Worm (Caenorhabditis elegans): Measurements from ENCODE around the gene F28B4.4.

Gene F28B4.4

ce11 chrX:3223135-3223534 lies 13.7 kb upstream of the F28B4.4 start:
- TF ChIP-seq lin-11 (tag; optimal IDR thresholded peaks at IDR 0.05) = no peak
- no peak for TF ChIP-seq ztf-4 (tag; optimal IDR thresholded peaks at IDR 0.05)
- no peak for TF ChIP-seq peb-1 (tag; optimal IDR thresholded peaks at IDR 0.05)
- TF ChIP-seq nhr-77 (tag; optimal IDR thresholded peaks at IDR 0.05) = no peak
- no peak for TF ChIP-seq dmd-4 (tag; optimal IDR thresholded peaks at IDR 0.05)
- no peak for TF ChIP-seq fos-1 (tag; optimal IDR thresholded peaks at IDR 0.05)
- no peak for TF ChIP-seq nhr-11 (tag; optimal IDR thresholded peaks at IDR 0.05)
- TF ChIP-seq snpc-4 (tag; optimal IDR thresholded peaks at IDR 0.05) = no peak
- no peak for TF ChIP-seq ZK546.5 (tag; optimal IDR thresholded peaks at IDR 0.05)
- TF ChIP-seq sma-9 (GFP tag; optimal IDR thresholded peaks at IDR 0.05) = no peak
- no peak for TF ChIP-seq sma-9 (tag; optimal IDR thresholded peaks at IDR 0.05)
- no peak for TF ChIP-seq ceh-16 (tag; optimal IDR thresholded peaks at IDR 0.05)
- TF ChIP-seq unc-39 (tag; optimal IDR thresholded peaks at IDR 0.05) = no peak
- no peak for TF ChIP-seq mdl-1 (tag; optimal IDR thresholded peaks at IDR 0.05)
- no peak for TF ChIP-seq C34F6.9 (tag; optimal IDR thresholded peaks at IDR 0.05)
- no peak for TF ChIP-seq lsy-2 (tag; optimal IDR thresholded peaks at IDR 0.05)
- TF ChIP-seq F13H6.1 (tag; optimal IDR thresholded peaks at IDR 0.05) = no peak

- TF ChIP-seq ceh-16 (tag; optimal IDR thresholded peaks at IDR 0.05) (no peak), sem-4 (tag; optimal IDR thresholded peaks at IDR 0.05) (no peak), fos-1 (tag; optimal IDR thresholded peaks at IDR 0.05) (no peak), nhr-6 (tag; optimal IDR thresholded peaks at IDR 0.05) (no peak), aly-2 (tag; optimal IDR thresholded peaks at IDR 0.05) (no peak), lsy-2 (tag; optimal IDR thresholded peaks at IDR 0.05) (no peak), ama-1 (optimal IDR thresholded peaks at IDR 0.05) (no peak), nhr-12 (tag; optimal IDR thresholded peaks at IDR 0.05) (no peak), gmeb-1 (tag; optimal IDR thresholded peaks at IDR 0.05) (no peak), C34F6.9 (tag; optimal IDR thresholded peaks at IDR 0.05) (no peak), elt-1 (tag; optimal IDR thresholded peaks at IDR 0.05) (no peak), sma-3 (GFP tag; optimal IDR thresholded peaks at IDR 0.05) (no peak), crh-2 (tag; optimal IDR thresholded peaks at IDR 0.05) (no peak), nhr-25 (tag; optimal IDR thresholded peaks at IDR 0.05) (no peak), unc-62 (GFP tag; optimal IDR thresholded peaks at IDR 0.05) (no peak), snpc-4 (tag; optimal IDR thresholded peaks at IDR 0.05) (no peak), sma-9 (GFP tag; optimal IDR thresholded peaks at IDR 0.05) (no peak), sma-9 (tag; optimal IDR thresholded peaks at IDR 0.05) (no peak), egl-27 (tag; optimal IDR thresholded peaks at IDR 0.05) (no peak), ZK546.5 (tag; optimal IDR thresholded peaks at IDR 0.05) (no peak), unc-55 (GFP tag; optimal IDR thresholded peaks at IDR 0.05) (no peak)
These were observed 10.8 kb upstream of the F28B4.4 start, which contains the start of gene rgl-1 for ce11 chrX:3220267-3220666. Gene rgl-1, minus strand, starts transcription at chrX:3220367.

DNA sequence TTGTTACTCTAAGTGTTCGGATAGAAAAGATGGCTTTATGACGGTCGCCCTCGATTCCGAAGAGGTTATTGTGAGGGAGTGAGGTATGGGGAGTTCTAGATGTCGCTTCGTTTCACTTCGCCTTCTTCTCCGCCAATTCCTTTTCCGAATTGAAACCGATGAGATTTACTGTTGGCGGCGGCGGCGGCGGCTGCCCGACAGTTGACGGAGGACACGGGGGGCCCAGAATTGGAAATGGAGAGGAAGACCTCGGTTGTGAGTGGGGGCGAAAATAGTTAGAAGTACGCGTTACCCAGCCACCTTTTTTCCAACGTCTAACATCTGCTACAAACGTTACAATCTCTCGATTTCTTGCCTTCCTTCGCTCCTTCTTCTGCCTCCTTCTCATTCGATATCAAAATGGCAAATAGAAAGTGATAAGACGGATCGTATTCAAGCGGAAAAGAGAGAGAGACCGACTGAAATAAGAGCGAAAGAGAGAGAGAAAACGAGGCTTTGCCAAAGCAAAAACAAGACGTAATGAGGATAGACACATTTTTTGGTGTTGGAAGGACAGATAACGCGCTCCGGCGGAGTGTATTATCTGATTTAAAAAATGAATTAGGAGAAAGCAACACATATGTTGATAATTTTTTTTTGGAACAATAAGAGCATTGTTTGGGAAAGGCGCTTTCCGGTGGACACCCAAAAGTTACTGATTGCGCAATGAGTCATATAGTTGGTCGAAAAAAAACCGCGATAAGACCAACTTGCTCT lies 8.8 kb upstream of the F28B4.4 start:
- TF ChIP-seq skn-1 (tag; optimal IDR thresholded peaks at IDR 0.05) (no peak), blmp-1 (tag; optimal IDR thresholded peaks at IDR 0.05; ENCODE audit: insufficient read depth) (peak; percentile 6), crh-2 (tag; optimal IDR thresholded peaks at IDR 0.05) (peak; percentile 14)

ce11 chrX:3216698-3217097 lies 7.3 kb upstream of the F28B4.4 start:
- no peak for TF ChIP-seq lin-39 (tag; optimal IDR thresholded peaks at IDR 0.05)
- TF ChIP-seq nhr-25 (tag; optimal IDR thresholded peaks at IDR 0.05) = no peak
- no peak for TF ChIP-seq gmeb-1 (tag; optimal IDR thresholded peaks at IDR 0.05)
- no peak for TF ChIP-seq Y55F3AM.14 (GFP tag; optimal IDR thresholded peaks at IDR 0.05)
- TF ChIP-seq lsy-2 (tag; optimal IDR thresholded peaks at IDR 0.05) = no peak
- TF ChIP-seq elt-3 (tag; optimal IDR thresholded peaks at IDR 0.05) = no peak
- TF ChIP-seq ztf-4 (tag; optimal IDR thresholded peaks at IDR 0.05) = no peak
- TF ChIP-seq fos-1 (tag; optimal IDR thresholded peaks at IDR 0.05) = no peak
- TF ChIP-seq ztf-11 (tag; optimal IDR thresholded peaks at IDR 0.05) = no peak
- TF ChIP-seq F13H6.1 (tag; optimal IDR thresholded peaks at IDR 0.05) = no peak
- TF ChIP-seq zag-1 (tag; optimal IDR thresholded peaks at IDR 0.05) = no peak
- TF ChIP-seq nhr-77 (tag; optimal IDR thresholded peaks at IDR 0.05) = no peak
- no peak for TF ChIP-seq nhr-237 (tag; optimal IDR thresholded peaks at IDR 0.05)
- no peak for TF ChIP-seq dmd-4 (tag; optimal IDR thresholded peaks at IDR 0.05)
- TF ChIP-seq aly-2 (tag; optimal IDR thresholded peaks at IDR 0.05) = no peak
- no peak for TF ChIP-seq elt-1 (tag; optimal IDR thresholded peaks at IDR 0.05)

All from whole organism, L2 larva.